Worm (Caenorhabditis elegans) whole organism, L4/young adult: ENCODE results near the gene T06E6.10.

Experiments used
- W03F9.2 ChIP-seq: fragments of 150-350 bp; optimal IDR thresholded peaks from 2 replicates; lab custom pipeline; 2014; ENCODE audit warnings: missing biosample characterization, missing genetic modification characterization
- dao-5 ChIP-seq: sonication (generic microtip); optimal IDR thresholded peaks from 2 replicates; lab custom pipeline; 2016; ENCODE audit warnings: missing genotype, missing genetic modification characterization, moderate library complexity, missing compliant biosample characterization
- him-1 ChIP-seq: sonication (generic microtip); optimal IDR thresholded peaks from 2 replicates; lab custom pipeline; 2016; ENCODE audit warnings: missing genotype, missing genetic modification reagents, missing genetic modification characterization, missing compliant biosample characterization

DNA sequence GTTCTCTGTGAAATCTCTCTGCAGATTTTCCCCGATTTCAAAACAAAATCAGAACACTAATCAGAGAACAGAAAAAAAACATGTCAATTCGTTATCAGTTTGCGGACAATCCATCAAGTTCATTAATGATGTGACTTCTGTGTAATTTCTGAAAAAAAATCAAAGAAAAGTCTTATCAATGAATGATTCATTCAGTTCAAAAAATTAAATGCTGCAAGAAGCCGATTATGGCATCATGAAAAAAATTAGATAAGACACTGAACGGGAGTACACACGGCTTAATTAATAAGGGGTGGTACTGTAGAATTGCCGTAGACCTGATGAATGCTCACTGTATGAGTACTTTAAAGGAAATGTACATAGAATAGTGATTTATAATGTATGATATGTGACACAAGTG lies 18.2 kb downstream of the T06E6.10 start:
- TF ChIP-seq W03F9.2 (tag; lab: Kevin White, UChicago) (no peak), him-1 (tag; lab: Kevin White, UChicago) (no peak), dao-5 (tag; lab: Kevin White, UChicago) (no peak)
